Worm (Caenorhabditis elegans) whole organism, late embryonic: ENCODE results near the gene tbck-1.
A peak's percentile ranks its signal among the peaks of the same experiment; 100 is the strongest.
"Not testable (repeated sequence)": the region's sequence is repeated elsewhere in the genome, so short reads cannot be mapped to it uniquely, and the experiment has no call there.

Source experiments
- C08G9.2 ChIP-seq: sonication (generic microtip); optimal IDR thresholded peaks from 2 replicates; lab custom pipeline; 2016; ENCODE audit warnings: mild to moderate bottlenecking, missing genetic modification characterization, moderate library complexity, missing compliant biosample characterization
- F13H6.1 ChIP-seq: sonication (generic microtip); optimal IDR thresholded peaks from 2 replicates; lab custom pipeline; 2016; ENCODE audit warnings: missing genetic modification characterization, missing compliant biosample characterization
- K09A11.1 ChIP-seq: sonication (generic microtip); optimal IDR thresholded peaks from 2 replicates; lab custom pipeline; 2017; ENCODE audit warnings: antibody characterized with exemption, mild to moderate bottlenecking, missing genetic modification characterization, missing compliant biosample characterization; ENCODE audit not compliant: insufficient read depth
- ama-1 ChIP-seq: fragments of 150-350 bp; optimal IDR thresholded peaks from 2 replicates; lab custom pipeline; 2014
- ceh-18 ChIP-seq: sonication (generic microtip); optimal IDR thresholded peaks from 2 replicates; lab custom pipeline; 2016; ENCODE audit warnings: missing genetic modification characterization, missing compliant biosample characterization
- ceh-2 ChIP-seq: sonication (generic microtip); optimal IDR thresholded peaks from 2 replicates; lab custom pipeline; 2016; ENCODE audit warnings: missing genotype, missing genetic modification characterization, missing compliant biosample characterization
- ceh-24 ChIP-seq: sonication (generic microtip); optimal IDR thresholded peaks from 2 replicates; lab custom pipeline; 2016; ENCODE audit warnings: mild to moderate bottlenecking, missing genetic modification characterization, missing compliant biosample characterization
- ceh-30 ChIP-seq: fragments of 150-350 bp; optimal IDR thresholded peaks from 2 replicates; lab custom pipeline; 2014; ENCODE audit warnings: missing biosample characterization, missing genetic modification characterization
- ceh-31 ChIP-seq: sonication (generic microtip); optimal IDR thresholded peaks from 2 replicates; lab custom pipeline; 2016; ENCODE audit warnings: missing genetic modification characterization, missing compliant biosample characterization
- ceh-45 ChIP-seq: fragments of 200-800 bp; sonication (Bioruptor generic); IDR thresholded peaks from 2 replicates; pipeline ENCODE4 v1.3.6; 2022; ENCODE audit warnings: missing genetic modification reagents, missing genetic modification characterization, missing compliant biosample characterization
- che-1 ChIP-seq: sonication (generic microtip); optimal IDR thresholded peaks from 2 replicates; lab custom pipeline; 2016; ENCODE audit warnings: mild to moderate bottlenecking, missing genetic modification characterization, missing compliant biosample characterization
- elt-2 ChIP-seq: sonication (generic microtip); optimal IDR thresholded peaks from 2 replicates; lab custom pipeline; 2016; ENCODE audit warnings: missing genetic modification reagents, missing genetic modification characterization, missing compliant biosample characterization
- fax-1 ChIP-seq: sonication (generic microtip); optimal IDR thresholded peaks from 2 replicates; lab custom pipeline; 2016; ENCODE audit warnings: missing genotype, missing genetic modification characterization, missing compliant biosample characterization
- fkh-10 ChIP-seq: fragments of 150-350 bp; optimal IDR thresholded peaks from 2 replicates; lab custom pipeline; 2014; ENCODE audit warnings: missing biosample characterization, missing genetic modification reagents, missing genetic modification characterization
- gmeb-2 ChIP-seq: sonication (generic microtip); optimal IDR thresholded peaks from 2 replicates; lab custom pipeline; 2016; ENCODE audit warnings: missing genetic modification characterization, inconsistent platforms, missing compliant biosample characterization
- hlh-15 ChIP-seq: sonication (generic microtip); optimal IDR thresholded peaks from 2 replicates; lab custom pipeline; 2016; ENCODE audit warnings: missing genetic modification characterization, missing compliant biosample characterization
- hlh-30 ChIP-seq: sonication (generic microtip); optimal IDR thresholded peaks from 2 replicates; lab custom pipeline; 2017; ENCODE audit warnings: antibody characterized with exemption, missing genetic modification characterization, missing compliant biosample characterization; ENCODE audit not compliant: insufficient read depth
- hlh-6 ChIP-seq: sonication (generic microtip); optimal IDR thresholded peaks from 2 replicates; lab custom pipeline; 2016; ENCODE audit warnings: missing genotype, missing genetic modification characterization, missing compliant biosample characterization
- lim-6 ChIP-seq: sonication (generic microtip); optimal IDR thresholded peaks from 2 replicates; lab custom pipeline; 2016; ENCODE audit warnings: missing genetic modification characterization, missing compliant biosample characterization
- madf-2 ChIP-seq: sonication (generic microtip); optimal IDR thresholded peaks from 2 replicates; lab custom pipeline; 2017; ENCODE audit warnings: missing genetic modification characterization, missing compliant biosample characterization
- nhr-11 ChIP-seq: fragments of 150-350 bp; optimal IDR thresholded peaks from 2 replicates; lab custom pipeline; 2014; ENCODE audit warnings: missing biosample characterization, missing genetic modification characterization
- odd-2 ChIP-seq: sonication (generic microtip); optimal IDR thresholded peaks from 2 replicates; lab custom pipeline; 2017; ENCODE audit warnings: antibody characterized with exemption, mild to moderate bottlenecking, missing genetic modification characterization, missing compliant biosample characterization
- pag-3 ChIP-seq: sonication (generic microtip); optimal IDR thresholded peaks from 2 replicates; lab custom pipeline; 2016; ENCODE audit warnings: missing compliant biosample characterization, missing genetic modification characterization, borderline replicate concordance
- pat-9 ChIP-seq: fragments of 200-800 bp; sonication (Bioruptor generic); optimal IDR thresholded peaks from 2 replicates; lab custom pipeline; 2018; ENCODE audit warnings: mild to moderate bottlenecking, missing genetic modification characterization, moderate library complexity, missing compliant biosample characterization
- pax-1 ChIP-seq: fragments of 150-350 bp; optimal IDR thresholded peaks from 2 replicates; lab custom pipeline; 2014; ENCODE audit warnings: missing biosample characterization, missing genetic modification characterization
- pha-4 ChIP-seq: fragments of 150-350 bp; optimal IDR thresholded peaks from 2 replicates; lab custom pipeline; 2018; ENCODE audit warnings: missing biosample characterization, missing genetic modification reagents, missing genetic modification characterization
- pros-1 ChIP-seq: fragments of 150-350 bp; optimal IDR thresholded peaks from 2 replicates; lab custom pipeline; 2014; ENCODE audit warnings: missing biosample characterization, missing genetic modification reagents, missing genetic modification characterization
- rnt-1 ChIP-seq: sonication (generic microtip); optimal IDR thresholded peaks from 2 replicates; lab custom pipeline; 2016; ENCODE audit warnings: missing genetic modification characterization, missing compliant biosample characterization
- sox-2 ChIP-seq: fragments of 200-800 bp; sonication (Bioruptor generic); IDR thresholded peaks from 2 replicates; pipeline ENCODE4 v1.3.6; 2022; ENCODE audit warnings: missing genetic modification reagents, missing genetic modification characterization, missing compliant biosample characterization
- sox-4 ChIP-seq: sonication (generic microtip); optimal IDR thresholded peaks from 2 replicates; lab custom pipeline; 2017; ENCODE audit warnings: mild to moderate bottlenecking, missing genetic modification characterization, inconsistent platforms, missing compliant biosample characterization
- tbx-2 ChIP-seq: sonication (generic microtip); optimal IDR thresholded peaks from 2 replicates; lab custom pipeline; 2016; ENCODE audit warnings: missing genetic modification characterization, missing compliant biosample characterization
- unc-42 ChIP-seq: sonication (generic microtip); optimal IDR thresholded peaks from 2 replicates; lab custom pipeline; 2016; ENCODE audit warnings: missing genotype, missing genetic modification characterization, missing compliant biosample characterization
- unc-55 ChIP-seq: sonication (generic microtip); optimal IDR thresholded peaks from 2 replicates; lab custom pipeline; 2017; ENCODE audit warnings: missing biosample characterization, missing genetic modification reagents, missing genetic modification characterization
- unc-86 ChIP-seq: sonication (generic microtip); optimal IDR thresholded peaks from 2 replicates; lab custom pipeline; 2016; ENCODE audit warnings: missing genetic modification characterization, missing compliant biosample characterization
- zip-5 ChIP-seq: sonication (generic microtip); optimal IDR thresholded peaks from 2 replicates; lab custom pipeline; 2016; ENCODE audit warnings: missing genetic modification characterization, missing compliant biosample characterization
- ztf-16 ChIP-seq: sonication (generic microtip); optimal IDR thresholded peaks from 2 replicates; lab custom pipeline; 2017; ENCODE audit warnings: missing genetic modification characterization, missing compliant biosample characterization

tbck-1 gene

DNA sequence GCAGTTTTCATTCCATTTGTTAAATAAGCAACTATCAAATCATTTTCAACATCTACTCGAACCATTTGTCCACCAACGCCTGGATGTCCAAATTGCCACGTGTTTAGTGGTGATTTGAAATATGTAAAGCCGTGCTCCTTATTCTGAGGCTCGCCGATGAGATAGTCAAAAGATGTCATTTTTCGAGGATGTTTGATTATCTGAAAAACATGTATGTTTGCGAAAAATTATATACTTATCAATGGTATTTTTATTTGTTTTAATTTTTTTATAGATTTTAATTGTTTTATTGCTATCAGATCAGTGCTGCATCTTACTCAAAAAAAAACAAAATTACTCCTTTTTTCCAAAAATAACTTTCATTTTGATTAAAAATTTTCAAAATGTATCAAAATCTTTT is 9.6 kb upstream of the tbck-1 start:
- TF ChIP-seq pros-1, result no peak

DNA sequence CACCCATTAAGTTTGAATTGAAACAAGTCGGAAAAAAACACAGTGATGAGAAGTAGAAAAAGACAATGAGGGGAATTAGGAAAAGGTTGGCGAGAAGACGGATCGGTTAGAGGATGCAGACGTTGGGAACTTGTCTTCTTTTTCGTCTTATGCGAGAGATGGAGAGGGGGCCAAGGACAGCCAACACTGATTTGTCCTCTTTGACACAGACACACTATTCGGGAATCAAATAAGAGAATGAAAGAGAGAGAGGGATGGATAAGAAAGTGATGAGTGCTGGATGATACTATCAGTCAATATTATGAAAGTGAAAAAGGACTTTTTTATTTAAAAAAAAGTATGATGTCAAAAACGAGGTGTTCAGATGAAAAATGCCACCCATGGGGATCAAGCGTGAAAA is 6.6 kb upstream of the tbck-1 start, which contains the start of gene lact-5:
lact-5 (minus strand) TSS at position 1 of the 400 bp plus-strand sequence.
- TF ChIP-seq elt-2 (tag; lab: Kevin White, UChicago) (peak; percentile 15), ceh-2 (tag; lab: Kevin White, UChicago) (no peak), hlh-6 (tag; lab: Kevin White, UChicago) (no peak), nhr-11 (tag; lab: Kevin White, UChicago) (no peak), ceh-45 (GFP tag; lab: Robert Waterston, UW) (no peak), zip-5 (tag; lab: Kevin White, UChicago) (no peak), pag-3 (tag; lab: Kevin White, UChicago) (no peak), C08G9.2 (no peak), ama-1 (lab: Kevin White, UChicago) (no peak)
- TF ChIP-seq, all 69 proteins: peak for 1

DNA sequence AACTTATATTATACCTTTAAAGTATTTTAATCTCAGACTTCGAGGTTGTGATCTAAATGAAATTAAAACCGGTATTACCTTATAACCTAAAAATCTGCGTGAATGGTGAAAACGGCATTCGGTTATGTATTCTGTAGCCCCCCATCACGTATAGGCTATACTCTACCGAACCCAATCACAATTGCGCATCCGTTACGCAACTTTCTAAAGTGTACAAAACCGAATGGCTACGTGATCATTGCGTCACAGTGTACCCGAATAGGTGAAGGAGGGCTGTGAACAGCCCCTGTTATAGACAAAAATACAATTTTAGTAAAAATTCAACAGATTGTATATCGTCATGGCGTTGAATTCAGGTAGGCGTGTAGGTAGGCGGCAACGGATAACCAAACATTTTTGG is 5.7 kb upstream of the tbck-1 start:
- TF ChIP-seq hlh-15 (tag; lab: Kevin White, UChicago) (no peak), ceh-30 (no peak), elt-2 (tag; lab: Kevin White, UChicago) (peak; percentile 60), unc-42 (no peak), pat-9 (no peak), madf-2 (tag; lab: Kevin White, UChicago) (no peak), ceh-24 (tag; lab: Kevin White, UChicago) (no peak), pax-1 (tag; lab: Kevin White, UChicago) (no peak)

DNA sequence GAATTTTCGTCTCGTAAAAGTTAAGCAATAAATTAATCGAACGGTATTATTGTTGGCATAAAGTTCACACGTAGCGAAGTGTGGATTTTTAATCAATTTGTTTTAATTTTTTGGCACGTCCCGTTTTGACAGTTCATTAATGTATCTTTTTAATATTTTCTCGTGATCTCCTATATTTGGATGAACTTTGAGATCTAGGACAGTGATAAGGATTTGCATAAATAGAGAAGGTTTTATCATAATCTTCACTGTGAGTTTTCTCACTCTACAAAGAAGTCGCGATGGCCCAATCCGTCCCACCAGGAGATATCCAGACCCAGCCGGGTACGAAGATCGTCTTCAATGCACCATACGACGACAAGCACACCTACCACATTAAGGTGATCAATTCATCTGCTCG is 3.2 kb upstream of the tbck-1 start, which contains the start of the genes C33F10.8 and msp-40:
C33F10.8 (minus strand) TSS at position 101 of the 400 bp plus-strand sequence.
msp-40 (plus strand) TSS at position 282 of the 400 bp plus-strand sequence.
- not testable (repeated sequence) for TF ChIP-seq hlh-6 (tag; lab: Kevin White, UChicago); K09A11.1 (tag; lab: Kevin White, UChicago); ama-1 (lab: Kevin White, UChicago)

DNA sequence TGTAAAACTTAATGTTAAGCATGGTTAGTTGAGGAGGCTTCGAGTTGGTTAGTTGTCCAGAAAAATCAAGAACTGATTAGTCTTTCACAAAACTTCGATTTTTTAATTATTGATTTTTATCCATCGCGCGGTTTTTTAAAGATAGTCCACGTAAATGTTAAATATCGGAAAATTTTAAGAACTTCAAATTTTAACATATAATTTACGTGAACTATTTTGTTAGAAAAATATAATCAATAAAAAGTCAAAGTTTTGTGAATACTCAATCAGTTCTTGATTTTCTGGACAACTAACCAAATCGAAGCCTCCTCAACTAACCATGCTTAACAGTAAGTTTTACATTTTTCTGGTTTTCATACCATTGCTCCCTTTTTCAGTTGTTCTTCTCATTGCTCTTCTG is 6.4 kb downstream of the tbck-1 start, which contains the start of the genes C33F10.11 and C33F10.1:
C33F10.11 (minus strand) TSS at position 101 of the 400 bp plus-strand sequence.
C33F10.1 (plus strand) TSS at position 263 of the 400 bp plus-strand sequence.
- TF ChIP-seq lim-6 (tag; lab: Kevin White, UChicago) (no peak), pha-4 (tag; lab: Kevin White, UChicago) (no peak), ceh-31 (tag; lab: Kevin White, UChicago) (no peak)

DNA sequence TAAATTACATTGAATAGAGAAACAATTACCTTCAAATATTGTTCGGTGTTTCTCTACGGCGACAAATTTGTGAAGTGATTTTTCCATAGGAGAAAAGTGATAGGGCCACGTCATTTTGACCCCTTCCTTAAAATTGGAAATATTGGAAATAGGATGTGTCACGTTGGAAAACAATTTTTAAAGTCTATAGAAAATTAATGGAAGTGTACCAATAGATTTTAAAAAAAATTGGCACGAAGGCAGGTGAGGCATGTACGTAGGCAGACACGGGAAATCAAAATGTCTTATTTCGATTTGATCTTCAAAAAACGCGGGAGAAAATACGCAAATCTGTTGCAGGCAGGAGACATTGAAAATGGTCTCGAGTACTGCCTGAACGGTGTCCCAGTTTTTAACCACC is 9.3 kb downstream of the tbck-1 start, which contains the start of gene C33F10.12:
C33F10.12 (minus strand) TSS at position 101 of the 400 bp plus-strand sequence.
- TF ChIP-seq F13H6.1 (tag; lab: Kevin White, UChicago) (no peak), odd-2 (no peak), rnt-1 (tag; lab: Kevin White, UChicago) (no peak)

DNA sequence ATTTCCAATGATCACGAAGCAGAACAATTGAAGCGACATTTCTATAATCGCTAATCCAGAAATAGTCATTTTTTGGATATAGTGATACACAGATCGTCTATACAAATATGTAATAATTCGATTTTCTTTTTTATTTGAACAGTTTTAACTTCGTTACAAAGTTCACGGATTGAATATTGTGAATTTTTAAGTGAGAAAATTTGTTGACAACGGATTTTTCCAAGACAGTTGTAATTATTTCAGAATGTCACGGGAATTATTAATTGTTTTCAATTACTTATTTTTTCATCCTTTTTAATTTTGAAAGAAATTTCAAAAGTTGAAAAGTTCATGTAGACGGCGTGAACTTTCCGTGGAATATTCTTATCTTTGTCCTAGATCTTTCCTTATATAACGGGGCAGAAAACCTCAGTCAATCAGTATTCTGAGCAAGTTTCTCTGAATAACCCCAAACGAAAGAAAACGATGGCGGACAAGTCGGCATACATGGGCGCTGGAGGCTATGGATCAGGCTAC is 13.8 kb downstream of the tbck-1 start, which contains the start of the genes T23B7.2 and nspd-4:
T23B7.2 (minus strand) TSS at position 101 of the 516 bp plus-strand sequence.
nspd-4 (plus strand) TSS at position 466 of the 516 bp plus-strand sequence.
- TF ChIP-seq unc-55; che-1 (tag; lab: Kevin White, UChicago); gmeb-2 (tag; lab: Kevin White, UChicago): not testable (repeated sequence)

DNA sequence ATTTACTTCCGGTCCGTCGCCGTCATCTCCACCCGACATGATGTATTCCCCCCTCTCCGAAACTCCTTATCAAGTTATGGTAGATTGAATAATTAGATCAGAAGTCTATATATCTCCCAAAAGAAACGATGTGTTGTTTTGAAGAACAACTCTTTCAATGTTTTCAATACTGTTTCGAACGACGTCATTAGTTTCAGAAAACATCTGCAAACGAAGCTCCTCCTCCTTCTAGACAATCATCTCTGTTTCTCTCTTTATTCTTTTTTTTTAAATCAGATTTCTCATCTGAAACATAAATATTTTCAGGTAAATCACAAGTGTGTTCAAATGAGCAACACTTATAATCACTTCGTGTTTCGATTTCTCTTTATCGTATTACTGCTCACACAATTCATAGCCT is 21.5 kb downstream of the tbck-1 start, which contains the start of gene T23B7.3:
T23B7.3 (plus strand) TSS at position 301 of the 400 bp plus-strand sequence.
- TF ChIP-seq pax-1 (tag; lab: Kevin White, UChicago), result no peak
- TF ChIP-seq hlh-30 (tag; lab: Kevin White, UChicago), result no peak
- TF ChIP-seq sox-4 (tag; lab: Kevin White, UChicago), result no peak
- TF ChIP-seq fax-1, result no peak
- TF ChIP-seq ceh-2 (tag; lab: Kevin White, UChicago), result no peak
- TF ChIP-seq ceh-18 (tag; lab: Kevin White, UChicago), result no peak
- no peak for TF ChIP-seq fkh-10 (GFP tag; lab: Kevin White, UChicago)
- TF ChIP-seq tbx-2, result no peak
- no peak for TF ChIP-seq ztf-16 (tag; lab: Kevin White, UChicago)
- TF ChIP-seq unc-86, result no peak
- TF ChIP-seq sox-2 (GFP tag; lab: Robert Waterston, UW), result no peak
